Worm (Caenorhabditis elegans): ENCODE measurements around the gene C56G2.15.

DNA sequence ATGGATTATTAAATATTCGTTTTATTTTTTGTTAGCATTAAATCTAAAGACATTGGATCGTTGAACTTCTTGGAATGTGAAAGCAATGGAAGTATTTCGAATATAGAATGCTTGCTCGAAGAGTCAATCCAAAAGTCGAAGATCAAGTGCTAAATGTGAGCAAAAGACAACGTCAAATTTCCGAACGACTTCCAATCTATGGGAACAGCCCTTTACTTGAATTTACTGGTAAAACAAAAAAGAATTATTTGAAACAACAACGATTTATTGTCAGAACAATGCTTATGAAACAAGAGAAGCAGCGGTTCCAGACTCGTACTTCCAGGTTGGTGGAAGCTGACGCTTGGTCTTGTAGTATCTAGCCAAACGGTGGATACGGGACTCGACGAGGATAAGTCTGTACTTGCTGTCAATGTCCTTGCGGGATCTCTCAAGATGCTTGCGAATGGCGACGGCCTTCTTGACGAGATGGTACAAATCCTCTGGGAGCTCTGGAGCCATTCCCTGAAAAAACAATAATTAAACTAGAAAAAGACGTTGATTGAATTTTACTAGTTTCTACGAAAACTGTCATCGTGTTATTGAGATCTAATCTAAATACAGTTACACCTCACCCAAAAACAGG is 6.3 kb upstream of the C56G2.15 start:
- peak; percentile 55 for TF ChIP-seq ama-1 (optimal IDR thresholded peaks at IDR 0.05)
- no peak for TF ChIP-seq nhr-10 (tag; optimal IDR thresholded peaks at IDR 0.05)
- 0 out of 2 replicates have a peak, but pooled peaks have one; percentile 56 for TF ChIP-seq egl-43 (GFP tag; IDR thresholded peaks at IDR 0.05)
- TF ChIP-seq T20F7.1 (GFP tag; optimal IDR thresholded peaks at IDR 0.05): no peak
- no peak for TF ChIP-seq nhr-42 (GFP tag; IDR thresholded peaks at IDR 0.05)
- TF ChIP-seq lin-38 (GFP tag; IDR thresholded peaks at IDR 0.05): peak; percentile 71
- TF ChIP-seq pha-4 (GFP tag; IDR thresholded peaks at IDR 0.05): peak; percentile 48; the same call in 1 of the 2 replicates
- TF ChIP-seq pha-4 (tag; optimal IDR thresholded peaks at IDR 0.05): no peak

All from whole organism, L4 larva.